Worm (Caenorhabditis elegans): ENCODE data around the gene Y43F8B.28.

ce11 chrV:19495587-19495986 lies 10.5 kb downstream of the Y43F8B.28 start, which contains the start of gene scl-21:
- TF ChIP-seq lin-13 (GFP tag; optimal IDR thresholded peaks at IDR 0.05), result no peak
- TF ChIP-seq nhr-23 (tag; optimal IDR thresholded peaks at IDR 0.05), result no peak
- no peak for TF ChIP-seq fos-1 (tag; optimal IDR thresholded peaks at IDR 0.05)
- TF ChIP-seq snpc-4 (tag; optimal IDR thresholded peaks at IDR 0.05), result no peak
- no peak for TF ChIP-seq egl-27 (tag; optimal IDR thresholded peaks at IDR 0.05)
- TF ChIP-seq nhr-6 (tag; optimal IDR thresholded peaks at IDR 0.05), result no peak
- no peak for TF ChIP-seq nhr-77 (tag; optimal IDR thresholded peaks at IDR 0.05)
- no peak for TF ChIP-seq ama-1 (optimal IDR thresholded peaks at IDR 0.05)
- no peak for TF ChIP-seq nhr-11 (tag; optimal IDR thresholded peaks at IDR 0.05)
- TF ChIP-seq ceh-16 (tag; optimal IDR thresholded peaks at IDR 0.05), result no peak
- no peak for TF ChIP-seq nhr-10 (tag; optimal IDR thresholded peaks at IDR 0.05)
- no peak for TF ChIP-seq ztf-1 (GFP tag; conservative IDR thresholded peaks at IDR 0.05)
